Worm (Caenorhabditis elegans) whole organism, L1 larva: ENCODE data around the gene dnj-25.
A peak's percentile ranks its signal among the peaks of the same experiment; 100 is the strongest.

Experiments used
- alr-1 ChIP-seq: fragments of 200-800 bp; sonication (Bioruptor generic); optimal IDR thresholded peaks from 2 replicates; lab custom pipeline; 2018; ENCODE audit warnings: borderline replicate concordance, mild to moderate bottlenecking, missing genetic modification characterization, missing compliant biosample characterization
- aly-2 ChIP-seq: fragments of 150-350 bp; optimal IDR thresholded peaks from 2 replicates; lab custom pipeline; 2014; ENCODE audit warnings: missing biosample characterization, missing genetic modification characterization
- ceh-88 ChIP-seq: fragments of 200-800 bp; sonication (Bioruptor generic); IDR thresholded peaks from 2 replicates; pipeline ENCODE4 v1.3.6; 2022; ENCODE audit warnings: missing genetic modification characterization, missing compliant biosample characterization
- ceh-90 ChIP-seq: sonication (generic microtip); optimal IDR thresholded peaks from 2 replicates; lab custom pipeline; 2016; ENCODE audit warnings: missing genetic modification characterization, missing compliant biosample characterization
- ces-1 ChIP-seq: fragments of 150-350 bp; optimal IDR thresholded peaks from 2 replicates; lab custom pipeline; 2014; ENCODE audit warnings: missing biosample characterization, missing genetic modification reagents, missing genetic modification characterization
- efl-1 ChIP-seq, 4 experiments: fragments of 150-350 bp; optimal IDR thresholded peaks in 3 of 4; peaks in 1 of 4; 1 replicate in 1 of 4; 2 replicates in 3 of 4; lab custom pipeline; 2014; ENCODE audit warnings: missing biosample characterization in 2 of 4, missing genetic modification characterization in 2 of 4, missing genetic modification reagents in 2 of 4
- efl-3 ChIP-seq: fragments of 200-800 bp; sonication (Bioruptor generic); optimal IDR thresholded peaks from 2 replicates; lab custom pipeline; 2018; ENCODE audit warnings: mild to moderate bottlenecking, missing genetic modification characterization, missing compliant biosample characterization
- egl-27 ChIP-seq, 2 experiments: fragments of 150-350 bp in 1 of 2; sonication (generic microtip); optimal IDR thresholded peaks; 3 replicates each; lab custom pipeline; 2017 to 2018; ENCODE audit warnings: missing biosample characterization in 2 of 2, missing genetic modification characterization in 2 of 2, missing genetic modification reagents in 2 of 2
- fkh-8 ChIP-seq: sonication (generic microtip); optimal IDR thresholded peaks from 2 replicates; lab custom pipeline; 2016; ENCODE audit warnings: mild to moderate bottlenecking, missing genetic modification characterization, missing compliant biosample characterization
- grh-1 ChIP-seq: fragments of 200-800 bp; sonication (Bioruptor generic); IDR thresholded peaks from 2 replicates; pipeline ENCODE4 v1.3.6; 2022; ENCODE audit warnings: missing genetic modification reagents, missing genetic modification characterization, missing compliant biosample characterization
- hlh-4 ChIP-seq: sonication (generic microtip); optimal IDR thresholded peaks from 2 replicates; lab custom pipeline; 2016; ENCODE audit warnings: mild to moderate bottlenecking, missing genetic modification characterization, missing compliant biosample characterization
- hpl-2 ChIP-seq: fragments of 150-350 bp; optimal IDR thresholded peaks from 2 replicates; lab custom pipeline; 2014; ENCODE audit warnings: missing biosample characterization, missing genetic modification reagents, missing genetic modification characterization
- irx-1 ChIP-seq: sonication (generic microtip); optimal IDR thresholded peaks from 2 replicates; lab custom pipeline; 2016; ENCODE audit warnings: missing genetic modification characterization, missing compliant biosample characterization
- isw-1 ChIP-seq: fragments of 200-800 bp; sonication (Bioruptor generic); IDR thresholded peaks from 2 replicates; pipeline ENCODE4 v1.3.6; 2022; ENCODE audit warnings: missing genetic modification characterization, missing compliant biosample characterization
- jun-1 ChIP-seq: fragments of 150-350 bp; optimal IDR thresholded peaks from 2 replicates; lab custom pipeline; 2014; ENCODE audit warnings: missing biosample characterization, missing genetic modification reagents, missing genetic modification characterization
- lin-35 ChIP-seq, 2 experiments: fragments of 150-350 bp; optimal IDR thresholded peaks; 2 replicates each; lab custom pipeline; 2014; ENCODE audit warnings: missing biosample characterization in 2 of 2, missing genetic modification characterization in 2 of 2, missing genetic modification reagents in 2 of 2
- lin-39 ChIP-seq: fragments of 150-350 bp; optimal IDR thresholded peaks from 2 replicates; lab custom pipeline; 2014; ENCODE audit warnings: missing biosample characterization, missing genetic modification reagents, missing genetic modification characterization
- lir-3 ChIP-seq: sonication (generic microtip); optimal IDR thresholded peaks from 2 replicates; lab custom pipeline; 2016; ENCODE audit warnings: mild to moderate bottlenecking, missing genetic modification characterization, moderate library complexity, missing compliant biosample characterization; ENCODE audit not compliant: poor library complexity
- mab-9 ChIP-seq: fragments of 200-800 bp; sonication (Bioruptor generic); IDR thresholded peaks from 2 replicates; pipeline ENCODE4 v1.3.6; 2022; ENCODE audit warnings: missing genetic modification reagents, missing genetic modification characterization, missing compliant biosample characterization
- mef-2 ChIP-seq: fragments of 150-350 bp; optimal IDR thresholded peaks from 2 replicates; lab custom pipeline; 2014; ENCODE audit warnings: missing biosample characterization, missing genetic modification characterization
- nhr-19 ChIP-seq: fragments of 200-800 bp; sonication (Bioruptor generic); conservative IDR thresholded peaks from 2 replicates; pipeline ENCODE4 v1.3.6; 2022; ENCODE audit warnings: missing genetic modification characterization, missing compliant biosample characterization
- nhr-237 ChIP-seq: fragments of 150-350 bp; optimal IDR thresholded peaks from 2 replicates; lab custom pipeline; 2014; ENCODE audit warnings: missing biosample characterization, missing genetic modification characterization
- nhr-28 ChIP-seq: fragments of 150-350 bp; optimal IDR thresholded peaks from 2 replicates; lab custom pipeline; 2014; ENCODE audit warnings: missing biosample characterization, missing genetic modification characterization
- nhr-47 ChIP-seq: sonication (generic microtip); optimal IDR thresholded peaks from 2 replicates; lab custom pipeline; 2016; ENCODE audit warnings: mild to moderate bottlenecking, missing genetic modification characterization, moderate library complexity, missing compliant biosample characterization
- nhr-76 ChIP-seq: sonication (generic microtip); optimal IDR thresholded peaks from 2 replicates; lab custom pipeline; 2017; ENCODE audit warnings: missing biosample characterization, missing genetic modification characterization
- nhr-85 ChIP-seq: sonication (generic microtip); peaks from one replicate; lab custom pipeline; 2016; ENCODE audit warnings: missing genetic modification characterization, inconsistent platforms, missing compliant biosample characterization
- pag-3 ChIP-seq: sonication (generic microtip); optimal IDR thresholded peaks from 2 replicates; lab custom pipeline; 2017; ENCODE audit warnings: missing genetic modification characterization, mild to moderate bottlenecking, missing compliant biosample characterization, antibody characterized with exemption, borderline replicate concordance; ENCODE audit not compliant: insufficient read depth
- pax-3 ChIP-seq: fragments of 200-800 bp; sonication (Bioruptor generic); optimal IDR thresholded peaks from 2 replicates; lab custom pipeline; 2018; ENCODE audit warnings: mild to moderate bottlenecking, missing genetic modification characterization, moderate library complexity, missing compliant biosample characterization
- snu-23 ChIP-seq: sonication (generic microtip); optimal IDR thresholded peaks from 2 replicates; lab custom pipeline; 2016; ENCODE audit warnings: missing genetic modification characterization, missing compliant biosample characterization
- sox-4 ChIP-seq: sonication (generic microtip); optimal IDR thresholded peaks from 2 replicates; lab custom pipeline; 2016; ENCODE audit warnings: missing genetic modification characterization, missing compliant biosample characterization
- sptf-1 ChIP-seq: fragments of 150-350 bp; optimal IDR thresholded peaks from 2 replicates; lab custom pipeline; 2014; ENCODE audit warnings: missing biosample characterization, missing genetic modification characterization
- sup-37 ChIP-seq: fragments of 200-800 bp; sonication (Bioruptor generic); optimal IDR thresholded peaks from 2 replicates; lab custom pipeline; 2018; ENCODE audit warnings: mild to moderate bottlenecking, missing genetic modification characterization, missing compliant biosample characterization
- swsn-7 ChIP-seq: sonication (generic microtip); optimal IDR thresholded peaks from 2 replicates; lab custom pipeline; 2016; ENCODE audit warnings: missing genetic modification characterization, missing compliant biosample characterization
- tlp-1 ChIP-seq: fragments of 150-350 bp; optimal IDR thresholded peaks from 2 replicates; lab custom pipeline; 2014; ENCODE audit warnings: missing biosample characterization, missing genetic modification characterization
- unc-98 ChIP-seq: fragments of 200-800 bp; sonication (Bioruptor generic); IDR thresholded peaks from 2 replicates; pipeline ENCODE4 v1.3.6; 2022; ENCODE audit warnings: missing genetic modification characterization, missing compliant biosample characterization

Gene dnj-25

ce11 chrV:20749098-20749497 is 5.0 kb upstream of the dnj-25 start (continued):
- TF ChIP-seq alr-1 (tag; lab: Kevin White, UChicago) (no peak), nhr-85 (tag; lab: Kevin White, UChicago) (no peak), pag-3 (tag; lab: Kevin White, UChicago) (no peak), nhr-47 (tag; lab: Kevin White, UChicago) (no peak), lir-3 (tag; lab: Kevin White, UChicago) (no peak), hpl-2 (GFP tag; lab: Kevin White, UChicago) (no peak), nhr-28 (no peak), irx-1 (tag; lab: Kevin White, UChicago) (no peak), grh-1 (GFP tag; lab: Robert Waterston, UW) (no peak), sox-4 (tag; lab: Kevin White, UChicago) (no peak), nhr-76 (tag; lab: Kevin White, UChicago) (no peak), ceh-88 (no peak), efl-3 (no peak), nhr-19 (GFP tag; lab: Robert Waterston, UW) (peak; percentile 34), snu-23 (no peak), pax-3 (tag; lab: Kevin White, UChicago) (no peak), mab-9 (no peak)

- TF ChIP-seq hlh-4 (tag; lab: Kevin White, UChicago) (no peak), nhr-237 (tag; lab: Kevin White, UChicago) (no peak), isw-1 (GFP tag; lab: Robert Waterston, UW) (no peak), fkh-8 (tag; lab: Kevin White, UChicago) (no peak), sox-4 (tag; lab: Kevin White, UChicago) (no peak), nhr-47 (tag; lab: Kevin White, UChicago) (no peak), ceh-90 (tag; lab: Kevin White, UChicago) (no peak), tlp-1 (tag; lab: Kevin White, UChicago) (no peak), swsn-7 (tag; lab: Kevin White, UChicago) (no peak), lir-3 (tag; lab: Kevin White, UChicago) (no peak), nhr-28 (no peak), egl-27 (tag; optimal IDR thresholded peaks at IDR 0.05; lab: Kevin White, UChicago) (no peak), pax-3 (tag; lab: Kevin White, UChicago) (no peak), ces-1 (no peak), jun-1 (tag; lab: Kevin White, UChicago) (no peak)
These were observed 3.8 kb upstream of the dnj-25 start for ce11 chrV:20747964-20748363.

DNA sequence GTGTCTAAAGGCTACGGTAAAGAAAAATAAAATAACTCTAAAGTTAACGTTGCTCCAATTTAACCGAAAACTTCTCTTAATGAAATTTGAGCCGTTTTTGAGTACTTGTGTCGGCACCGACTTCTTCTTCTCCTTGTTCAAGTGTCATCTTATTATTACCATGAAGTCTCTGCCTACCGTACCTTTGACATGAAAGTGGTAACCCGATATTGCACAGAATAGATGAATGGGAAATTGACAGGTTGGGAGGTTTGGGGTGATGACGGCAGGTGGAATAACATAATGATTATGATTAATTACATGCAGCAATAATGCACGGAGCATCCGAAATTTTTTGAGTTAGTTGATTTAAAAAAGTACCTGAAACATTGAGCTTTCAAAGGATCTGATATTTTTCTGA is 2.7 kb upstream of the dnj-25 start:
- TF ChIP-seq aly-2 (no peak), efl-1 (optimal IDR thresholded peaks at IDR 0.05; lab: Kevin White, UChicago) (no peak), efl-1 (GFP tag; optimal IDR thresholded peaks at IDR 0.05 in 1 of 2; lab: Kevin White, UChicago) (peak in 1 of 2 experiments; percentile 72)

DNA sequence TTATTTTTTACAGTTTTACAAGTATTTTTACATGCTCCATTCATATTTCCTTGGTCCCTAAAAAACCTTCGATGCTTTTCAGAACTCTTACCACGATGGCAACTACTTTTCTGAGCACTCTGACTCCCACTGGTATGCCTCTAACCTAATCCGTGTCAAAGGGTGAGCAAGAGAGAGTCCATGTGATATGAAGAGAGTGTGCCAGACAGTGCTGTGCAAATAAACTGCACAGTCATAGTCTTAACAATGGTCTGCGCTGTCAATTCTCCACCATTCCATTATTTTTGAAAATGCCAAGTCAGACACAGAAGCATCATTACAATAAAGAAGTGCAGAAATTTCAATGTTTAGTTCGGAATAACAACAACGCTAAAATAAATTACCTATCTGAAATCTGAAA is 1.1 kb upstream of the dnj-25 start:
- no peak for TF ChIP-seq mab-9
- no peak for TF ChIP-seq sptf-1 (tag; lab: Kevin White, UChicago)
- TF ChIP-seq nhr-19 (GFP tag; lab: Robert Waterston, UW): no peak
- TF ChIP-seq lin-39 (tag; lab: Kevin White, UChicago): no peak
- TF ChIP-seq sup-37 (GFP tag; lab: Kevin White, UChicago): no peak
- TF ChIP-seq unc-98: no peak
- TF ChIP-seq efl-1 (optimal IDR thresholded peaks at IDR 0.05; lab: Kevin White, UChicago): no peak
- TF ChIP-seq efl-1 (GFP tag; optimal IDR thresholded peaks at IDR 0.05 in 1 of 2; lab: Kevin White, UChicago): peak in 1 of 2 experiments; percentile 8
- no peak for TF ChIP-seq mef-2 (tag; lab: Kevin White, UChicago)
- no peak for TF ChIP-seq lin-35 (GFP tag; optimal IDR thresholded peaks at IDR 0.05; lab: Kevin White, UChicago)
